Worm (Caenorhabditis elegans): ENCODE measurements around the gene Y38F2AR.12.

The Y38F2AR.12 gene

ce11 chrIV:2403374-2403773 is 8.8 kb downstream of the Y38F2AR.12 start:
- no peak for TF ChIP-seq nhr-77 (tag; optimal IDR thresholded peaks at IDR 0.05)

ce11 chrIV:2400651-2401050 is 11.6 kb downstream of the Y38F2AR.12 start:
- no peak for TF ChIP-seq lin-39 (tag; optimal IDR thresholded peaks at IDR 0.05)
- TF ChIP-seq Y116A8C.19 (tag; optimal IDR thresholded peaks at IDR 0.05; ENCODE audit: borderline replicate concordance) = no peak
- TF ChIP-seq mep-1 (tag; optimal IDR thresholded peaks at IDR 0.05) = no peak

DNA sequence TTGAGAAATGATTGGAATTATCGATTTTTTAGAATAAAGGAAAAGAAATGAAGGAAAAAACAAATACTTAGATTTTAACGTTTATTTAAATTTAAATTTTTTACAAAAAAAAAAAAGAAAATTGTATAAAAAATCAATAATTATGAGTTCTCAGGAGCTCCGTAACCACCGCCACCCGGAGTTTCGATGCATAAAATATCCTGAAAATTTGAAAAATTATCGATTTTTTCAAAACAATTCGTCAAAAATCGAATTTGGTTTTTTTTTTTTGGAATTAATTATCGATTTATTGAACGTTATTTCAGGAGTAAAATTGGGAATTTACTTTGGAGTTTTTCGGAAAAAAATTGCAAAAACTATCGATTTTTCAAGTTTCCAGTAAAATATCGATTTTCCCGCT is 12.8 kb downstream of the Y38F2AR.12 start, which contains the start of gene Y38F2AR.10:
Gene Y38F2AR.10, minus strand, starts transcription at position 101 of the 400 bp plus-strand sequence.
- no peak for TF ChIP-seq fos-1 (tag; optimal IDR thresholded peaks at IDR 0.05)
- no peak for TF ChIP-seq pqm-1 (tag; optimal IDR thresholded peaks at IDR 0.05)
- no peak for TF ChIP-seq xbp-1 (tag; optimal IDR thresholded peaks at IDR 0.05)
- TF ChIP-seq nhr-84 (tag; optimal IDR thresholded peaks at IDR 0.05) = no peak
- no peak for TF ChIP-seq C04F5.9 (tag; optimal IDR thresholded peaks at IDR 0.05)

- TF ChIP-seq nhr-11 (tag; optimal IDR thresholded peaks at IDR 0.05) (no peak), elt-3 (tag; optimal IDR thresholded peaks at IDR 0.05) (no peak), nhr-90 (tag; optimal IDR thresholded peaks at IDR 0.05; ENCODE audit: poor library complexity) (no peak), rnt-1 (tag; optimal IDR thresholded peaks at IDR 0.05) (no peak), lin-14 (GFP tag; optimal IDR thresholded peaks at IDR 0.05) (no peak), sup-37 (GFP tag; optimal IDR thresholded peaks at IDR 0.05) (no peak), irx-1 (tag; optimal IDR thresholded peaks at IDR 0.05) (no peak), efl-3 (GFP tag; optimal IDR thresholded peaks at IDR 0.05) (no peak), grh-1 (GFP tag; IDR thresholded peaks at IDR 0.05) (no peak), pqm-1 (tag; optimal IDR thresholded peaks at IDR 0.05) (no peak), hlh-4 (tag; optimal IDR thresholded peaks at IDR 0.05) (no peak), lin-39 (tag; optimal IDR thresholded peaks at IDR 0.05) (no peak), nhr-76 (tag; optimal IDR thresholded peaks at IDR 0.05) (no peak)
These were observed 13.9 kb downstream of the Y38F2AR.12 start for ce11 chrIV:2398317-2398716.

DNA sequence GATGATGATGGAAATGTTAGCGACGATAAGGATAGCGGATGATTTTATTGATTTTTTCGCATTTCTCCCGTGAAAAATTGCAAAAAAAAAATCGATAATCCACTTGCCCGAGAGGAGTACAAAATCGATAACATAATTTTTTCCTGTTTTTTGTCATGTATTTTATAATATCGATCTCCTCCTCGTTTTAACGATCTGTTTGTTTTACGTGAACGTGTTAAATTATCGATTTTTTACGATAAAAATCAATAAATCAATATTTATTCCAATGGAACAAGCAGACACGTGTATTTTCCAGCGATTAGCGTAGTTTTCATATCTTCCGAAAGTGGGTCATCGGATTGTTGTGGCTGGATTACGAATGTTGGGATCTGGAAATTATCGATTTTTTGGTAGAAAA is 16.2 kb downstream of the Y38F2AR.12 start:
- no peak for TF ChIP-seq sup-37 (GFP tag; optimal IDR thresholded peaks at IDR 0.05)
- TF ChIP-seq lir-3 (tag; optimal IDR thresholded peaks at IDR 0.05; ENCODE audit: poor library complexity) = no peak
- TF ChIP-seq aha-1 (tag; optimal IDR thresholded peaks at IDR 0.05) = no peak
- TF ChIP-seq F16B12.6 (tag; optimal IDR thresholded peaks at IDR 0.05) = no peak
- TF ChIP-seq jun-1 (tag; optimal IDR thresholded peaks at IDR 0.05) = no peak
- no peak for TF ChIP-seq pag-3 (tag; optimal IDR thresholded peaks at IDR 0.05; ENCODE audit: borderline replicate concordance, insufficient read depth)
- TF ChIP-seq unc-98 (GFP tag; IDR thresholded peaks at IDR 0.05) = no peak
- no peak for TF ChIP-seq ceh-82 (tag; optimal IDR thresholded peaks at IDR 0.05)
- TF ChIP-seq vab-15 (tag; optimal IDR thresholded peaks at IDR 0.05) = no peak
- no peak for TF ChIP-seq nhr-237 (tag; optimal IDR thresholded peaks at IDR 0.05)
- no peak for TF ChIP-seq zip-4 (GFP tag; optimal IDR thresholded peaks at IDR 0.05)
- no peak for TF ChIP-seq dsc-1 (tag; optimal IDR thresholded peaks at IDR 0.05)
- TF ChIP-seq egl-27 (tag; optimal IDR thresholded peaks at IDR 0.05) = no peak
- no peak for TF ChIP-seq swsn-7 (tag; optimal IDR thresholded peaks at IDR 0.05)
- no peak for TF ChIP-seq unc-62 (GFP tag; optimal IDR thresholded peaks at IDR 0.05)
- no peak for TF ChIP-seq hlh-4 (tag; optimal IDR thresholded peaks at IDR 0.05)
- no peak for TF ChIP-seq nhr-76 (tag; optimal IDR thresholded peaks at IDR 0.05)

- no peak for TF ChIP-seq elt-3 (tag; optimal IDR thresholded peaks at IDR 0.05)
- no peak for TF ChIP-seq aha-1 (tag; optimal IDR thresholded peaks at IDR 0.05)
- no peak for TF ChIP-seq nhr-77 (tag; optimal IDR thresholded peaks at IDR 0.05)
- no peak for TF ChIP-seq sup-37 (GFP tag; optimal IDR thresholded peaks at IDR 0.05)
- no peak for TF ChIP-seq lin-39 (tag; optimal IDR thresholded peaks at IDR 0.05)
- no peak for TF ChIP-seq ceh-90 (tag; optimal IDR thresholded peaks at IDR 0.05)
- no peak for TF ChIP-seq fkh-8 (tag; optimal IDR thresholded peaks at IDR 0.05)
- no peak for TF ChIP-seq rnt-1 (tag; optimal IDR thresholded peaks at IDR 0.05)
- no peak for TF ChIP-seq unc-130 (tag; optimal IDR thresholded peaks at IDR 0.05)
- no peak for TF ChIP-seq zag-1 (tag; optimal IDR thresholded peaks at IDR 0.05)
- no peak for TF ChIP-seq ceh-63 (GFP tag; optimal IDR thresholded peaks at IDR 0.05)
- no peak for TF ChIP-seq nhr-12 (tag; optimal IDR thresholded peaks at IDR 0.05)
- TF ChIP-seq fos-1 (tag; optimal IDR thresholded peaks at IDR 0.05) = no peak
- TF ChIP-seq ztf-4 (tag; optimal IDR thresholded peaks at IDR 0.05) = no peak
- no peak for TF ChIP-seq jun-1 (tag; optimal IDR thresholded peaks at IDR 0.05)
- no peak for TF ChIP-seq ets-5 (GFP tag; IDR thresholded peaks at IDR 0.05)
- TF ChIP-seq lin-13 (GFP tag; optimal IDR thresholded peaks at IDR 0.05) = no peak
- TF ChIP-seq fkh-10 (GFP tag; optimal IDR thresholded peaks at IDR 0.05) = no peak
These were observed 19.2 kb downstream of the Y38F2AR.12 start for ce11 chrIV:2393023-2393422.
